Worm (Caenorhabditis elegans): ENCODE results near the gene ZK632.2.

ce11 chrIII:9757414-9757813 lies 41.5 kb upstream of the ZK632.2 start, which contains the start of gene vps-53:
- TF ChIP-seq egl-27 (tag; optimal IDR thresholded peaks at IDR 0.05), result no peak
- TF ChIP-seq zfp-3 (GFP tag; conservative IDR thresholded peaks at IDR 0.05), result no peak
- TF ChIP-seq ztf-11 (tag; optimal IDR thresholded peaks at IDR 0.05), result no peak
- no peak for TF ChIP-seq dpl-1 (GFP tag; optimal IDR thresholded peaks at IDR 0.05)
- no peak for TF ChIP-seq snpc-4 (tag; optimal IDR thresholded peaks at IDR 0.05)
- TF ChIP-seq nhr-25 (tag; optimal IDR thresholded peaks at IDR 0.05; ENCODE audit: borderline replicate concordance, insufficient read depth), result no peak
- no peak for TF ChIP-seq mdt-29 (GFP tag; IDR thresholded peaks at IDR 0.05)
- no peak for TF ChIP-seq pha-4 (GFP tag; IDR thresholded peaks at IDR 0.05)
- TF ChIP-seq pha-4 (tag; optimal IDR thresholded peaks at IDR 0.05), result no peak
- TF ChIP-seq hlh-30 (tag; optimal IDR thresholded peaks at IDR 0.05; ENCODE audit: insufficient read depth), result no peak
- TF ChIP-seq ZK546.5 (tag; optimal IDR thresholded peaks at IDR 0.05), result no peak
- no peak for TF ChIP-seq saeg-2 (GFP tag; IDR thresholded peaks at IDR 0.05)
- TF ChIP-seq cey-2 (tag; optimal IDR thresholded peaks at IDR 0.05; ENCODE audit: borderline replicate concordance, insufficient read depth), result no peak
- TF ChIP-seq hif-1 (tag; optimal IDR thresholded peaks at IDR 0.05), result no peak
- no peak for TF ChIP-seq lin-1 (GFP tag; IDR thresholded peaks at IDR 0.05)

Measured in whole organism, L4 larva.